Fruit fly (Drosophila melanogaster): ENCODE measurements around the gene Nhe1.
A peak's percentile ranks its signal among the peaks of the same experiment; 100 is the strongest.

The Nhe1 gene

DNA sequence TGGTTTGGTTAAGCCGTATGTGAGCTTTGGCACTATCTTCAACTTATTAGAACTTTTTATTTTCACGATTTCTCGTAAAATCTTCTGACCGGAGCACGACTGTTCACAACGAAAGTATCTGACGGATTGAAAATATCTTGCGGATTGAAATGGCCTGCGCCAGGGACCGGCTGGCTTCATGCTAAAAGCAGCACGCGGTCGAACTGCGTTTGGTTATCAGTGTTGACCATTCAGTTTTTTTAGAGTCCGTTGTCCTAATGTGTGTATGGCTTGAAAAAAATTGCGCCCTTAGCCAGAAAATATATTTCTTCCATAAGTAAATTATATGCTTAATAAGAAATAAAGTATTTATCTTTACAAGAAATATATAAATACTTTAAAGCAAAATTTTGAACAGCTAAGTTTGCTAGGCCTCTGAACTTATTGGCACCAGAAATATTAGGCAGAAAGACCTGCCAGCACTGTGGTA is 19.2 kb downstream of the Nhe1 start, which contains the start of gene net (continued):
- TF ChIP-seq CG10462 (GFP tag; optimal IDR thresholded peaks at IDR 0.05) (no peak), CG10209 (GFP tag; optimal IDR thresholded peaks at IDR 0.05) (peak; percentile 60), HLHmδ (GFP tag; optimal IDR thresholded peaks at IDR 0.05) (peak; percentile 24), CG15479 (GFP tag; optimal IDR thresholded peaks at IDR 0.05) (no peak), caup (GFP tag; optimal IDR thresholded peaks at IDR 0.05; ENCODE audit: severe bottlenecking) (peak; percentile 69), ATbp (GFP tag; optimal IDR thresholded peaks at IDR 0.05) (peak; percentile 39), salm (tag; optimal IDR thresholded peaks at IDR 0.05) (peak; percentile 70), wor (GFP tag; IDR thresholded peaks at IDR 0.05) (no peak), aop (GFP tag; IDR thresholded peaks at IDR 0.05) (no peak), ato (GFP tag; IDR thresholded peaks at IDR 0.05; ENCODE audit: partially characterized antibody) (no peak), wek (GFP tag; optimal IDR thresholded peaks at IDR 0.05) (no peak), CG6654 (GFP tag; optimal IDR thresholded peaks at IDR 0.05) (peak; percentile 13), dpn (GFP tag; optimal IDR thresholded peaks at IDR 0.05) (peak in 1 of 2 experiments; percentile 61), sr (GFP tag; IDR thresholded peaks at IDR 0.05) (no peak), usp (GFP tag; optimal IDR thresholded peaks at IDR 0.05) (no peak), Hand (GFP tag; optimal IDR thresholded peaks at IDR 0.05) (peak; percentile 43), Mrtf (GFP tag; IDR thresholded peaks at IDR 0.05) (no peak), CG6765 (GFP tag; optimal IDR thresholded peaks at IDR 0.05) (peak; percentile 61), CG7839 (tag; optimal IDR thresholded peaks at IDR 0.05) (peak; percentile 84), CG9817 (tag; optimal IDR thresholded peaks at IDR 0.05) (peak; percentile 79), lola (GFP tag; optimal IDR thresholded peaks at IDR 0.05) (peak in 1 of 3 experiments; percentile 69), Fer2 (tag; optimal IDR thresholded peaks at IDR 0.05) (peak; percentile 74), CG13775 (GFP tag; optimal IDR thresholded peaks at IDR 0.05) (peak; percentile 59), hbn (GFP tag; IDR thresholded peaks at IDR 0.05; ENCODE audit: partially characterized antibody) (no peak), CG2116 (GFP tag; optimal IDR thresholded peaks at IDR 0.05) (peak; percentile 29), pros (GFP tag; optimal IDR thresholded peaks at IDR 0.05) (no peak), bbx (GFP tag; IDR thresholded peaks at IDR 0.05; ENCODE audit: partially characterized antibody) (no peak), ssp (GFP tag; IDR thresholded peaks at IDR 0.05) (no peak), hkb (optimal IDR thresholded peaks at IDR 0.05) (no peak), hkb (GFP tag; IDR thresholded peaks at IDR 0.05) (0 out of 2 replicates have a peak, but pooled peaks have one; percentile 39), CG12299 (tag; optimal IDR thresholded peaks at IDR 0.05) (peak; percentile 72), org-1 (GFP tag; optimal IDR thresholded peaks at IDR 0.05) (peak; percentile 60), trem (tag; optimal IDR thresholded peaks at IDR 0.05) (peak; percentile 42), CG17829 (tag; optimal IDR thresholded peaks at IDR 0.05) (peak; percentile 72), jumu (GFP tag; optimal IDR thresholded peaks at IDR 0.05) (no peak), CG6689 (GFP tag; IDR thresholded peaks at IDR 0.05) (0 out of 2 replicates have a peak, but pooled peaks have one; percentile 35), CG18599 (GFP tag; optimal IDR thresholded peaks at IDR 0.05) (peak; percentile 89), CG2712 (tag; optimal IDR thresholded peaks at IDR 0.05) (peak; percentile 80), emc (GFP tag; optimal IDR thresholded peaks at IDR 0.05) (no peak), repo (GFP tag; optimal IDR thresholded peaks at IDR 0.05) (no peak), Oaz (GFP tag; IDR thresholded peaks at IDR 0.05) (no peak), CG5953 (GFP tag; IDR thresholded peaks at IDR 0.05) (no peak), cwo (GFP tag; optimal IDR thresholded peaks at IDR 0.05) (peak; percentile 73), Jarid2 (GFP tag; optimal IDR thresholded peaks at IDR 0.05) (peak; percentile 57), CG10979 (tag; optimal IDR thresholded peaks at IDR 0.05) (peak; percentile 61), CG2120 (GFP tag; optimal IDR thresholded peaks at IDR 0.05) (peak; percentile 57), CG8290 (GFP tag; optimal IDR thresholded peaks at IDR 0.05) (peak; percentile 45), CG8290 (tag; optimal IDR thresholded peaks at IDR 0.05) (peak in 1 of 2 experiments; percentile 48), Nf-YB (GFP tag; optimal IDR thresholded peaks at IDR 0.05) (peak; percentile 45)

All from whole organism, embryonic.